Fruit fly (Drosophila melanogaster) whole organism, embryonic: Measurements from ENCODE around the gene CG9782.

Experiments used
- Aef1 ChIP-seq: fragments of 200-800 bp; sonication (Bioruptor generic); IDR thresholded peaks from 3 replicates; pipeline ENCODE4 v1.3.6; 2022; ENCODE audit warnings: missing biosample characterization, missing genetic modification characterization
- Atf-2 ChIP-seq: fragments of 200-800 bp; sonication (Bioruptor generic); optimal IDR thresholded peaks from 2 replicates; lab custom pipeline; 2016; ENCODE audit warnings: missing biosample characterization, missing genetic modification characterization
- B-H2 ChIP-seq: fragments of 200-800 bp; sonication (Bioruptor generic); optimal IDR thresholded peaks from 2 replicates; lab custom pipeline; 2018; ENCODE audit warnings: missing biosample characterization, mild to moderate bottlenecking, missing genetic modification characterization
- BEAF-32 ChIP-seq: fragments of 200-800 bp; sonication (Bioruptor generic); optimal IDR thresholded peaks from 3 replicates; lab custom pipeline; 2017; ENCODE audit warnings: missing biosample characterization, missing genetic modification characterization, mild to moderate bottlenecking, moderate library complexity, missing genetic modification reagents
- Blimp-1 ChIP-seq: fragments of 200-800 bp; sonication (Bioruptor generic); optimal IDR thresholded peaks from 3 replicates; lab custom pipeline; 2018; ENCODE audit warnings: missing biosample characterization, missing genetic modification characterization, mild to moderate bottlenecking, moderate library complexity, missing genetic modification reagents
- CG10274 ChIP-seq: fragments of 200-800 bp; sonication (Bioruptor generic); optimal IDR thresholded peaks from 3 replicates; lab custom pipeline; 2017; ENCODE audit warnings: missing biosample characterization, mild to moderate bottlenecking, missing genetic modification characterization
- CG10366 ChIP-seq: fragments of 200-800 bp; sonication (Bioruptor generic); IDR thresholded peaks from 2 replicates; pipeline ENCODE4 v1.3.6; 2022; ENCODE audit warnings: missing biosample characterization, missing genetic modification characterization
- CG10431 ChIP-seq: fragments of 200-800 bp; sonication (Bioruptor generic); optimal IDR thresholded peaks from 3 replicates; lab custom pipeline; 2018; ENCODE audit warnings: missing biosample characterization, mild to moderate bottlenecking, missing genetic modification characterization
- CG11247 ChIP-seq: fragments of 200-800 bp; sonication (Bioruptor generic); IDR thresholded peaks from 2 replicates; pipeline ENCODE4 v1.3.6; 2022; ENCODE audit warnings: missing biosample characterization, missing genetic modification characterization
- CG1602 ChIP-seq: fragments of 200-800 bp; sonication (Bioruptor generic); optimal IDR thresholded peaks from 3 replicates; lab custom pipeline; 2016; ENCODE audit warnings: missing biosample characterization, missing genetic modification characterization
- CG1603 ChIP-seq: fragments of 200-800 bp; sonication (Bioruptor generic); optimal IDR thresholded peaks from 2 replicates; lab custom pipeline; 2019; ENCODE audit warnings: missing biosample characterization, mild to moderate bottlenecking, missing genetic modification characterization, moderate library complexity
- CG1647 ChIP-seq: fragments of 200-800 bp; sonication (Bioruptor generic); optimal IDR thresholded peaks from 3 replicates; lab custom pipeline; 2016; ENCODE audit warnings: missing biosample characterization, missing genetic modification characterization
- CG17612 ChIP-seq: fragments of 200-800 bp; sonication (Bioruptor generic); IDR thresholded peaks from 2 replicates; pipeline ENCODE4 v1.3.6; 2022; ENCODE audit warnings: missing biosample characterization, missing genetic modification characterization
- CG17829 ChIP-seq: fragments of 200-800 bp; optimal IDR thresholded peaks from 2 replicates; lab custom pipeline; 2019; ENCODE audit warnings: missing biosample characterization, mild to moderate bottlenecking, missing genetic modification characterization, moderate library complexity
- CG2116 ChIP-seq: fragments of 200-800 bp; sonication (Bioruptor generic); optimal IDR thresholded peaks from 3 replicates; lab custom pipeline; 2018; ENCODE audit warnings: missing biosample characterization, mild to moderate bottlenecking, missing genetic modification characterization
- CG2199 ChIP-seq: fragments of 200-800 bp; sonication (Bioruptor generic); IDR thresholded peaks from 3 replicates; pipeline ENCODE4 v1.3.6; 2022; ENCODE audit warnings: missing biosample characterization, missing genetic modification characterization
- CG30020 ChIP-seq: fragments of 200-800 bp; optimal IDR thresholded peaks from 2 replicates; lab custom pipeline; 2019; ENCODE audit warnings: missing biosample characterization, mild to moderate bottlenecking, missing genetic modification characterization, moderate library complexity
- CG5180 ChIP-seq: fragments of 200-800 bp; sonication (Bioruptor generic); optimal IDR thresholded peaks from 3 replicates; lab custom pipeline; 2017; ENCODE audit warnings: missing biosample characterization, missing genetic modification characterization, mild to moderate bottlenecking, moderate library complexity, missing genetic modification reagents
- CG6689 ChIP-seq: fragments of 200-800 bp; sonication (Bioruptor generic); IDR thresholded peaks from 2 replicates; pipeline ENCODE4 v1.3.6; 2022; ENCODE audit warnings: missing biosample characterization, missing genetic modification characterization
- CG6813 ChIP-seq: fragments of 200-800 bp; sonication (Bioruptor generic); optimal IDR thresholded peaks from 2 replicates; lab custom pipeline; 2017; ENCODE audit warnings: missing biosample characterization, missing genetic modification characterization, mild to moderate bottlenecking, moderate library complexity, missing genetic modification reagents
- CG7745 ChIP-seq: fragments of 200-800 bp; sonication (Bioruptor generic); optimal IDR thresholded peaks from 2 replicates; lab custom pipeline; 2018; ENCODE audit warnings: missing biosample characterization, mild to moderate bottlenecking, missing genetic modification characterization, moderate library complexity
- CG7963 ChIP-seq: fragments of 200-800 bp; sonication (Bioruptor generic); IDR thresholded peaks from 3 replicates; pipeline ENCODE4 v1.3.6; 2022; ENCODE audit warnings: missing biosample characterization, missing genetic modification characterization; ENCODE audit not compliant: partially characterized antibody
- Doc3 ChIP-seq: fragments of 200-800 bp; sonication (Bioruptor generic); IDR thresholded peaks from 3 replicates; pipeline ENCODE4 v1.3.6; 2022; ENCODE audit warnings: missing biosample characterization, missing genetic modification characterization; ENCODE audit not compliant: partially characterized antibody
- Eip74EF ChIP-seq, 2 experiments: fragments of 200-800 bp in 1 of 2; fragments of >200 bp in 1 of 2; sonication (Bioruptor generic) in 1 of 2; optimal IDR thresholded peaks; 2 replicates each; lab custom pipeline; 2017 to 2019; ENCODE audit warnings: missing biosample characterization in 2 of 2, missing genetic modification characterization in 2 of 2, mild to moderate bottlenecking in 1 of 2, moderate library complexity in 1 of 2
- MTF-1 ChIP-seq: fragments of 200-800 bp; sonication (Bioruptor generic); optimal IDR thresholded peaks from 2 replicates; lab custom pipeline; 2018; ENCODE audit warnings: missing biosample characterization, mild to moderate bottlenecking, missing genetic modification characterization, borderline replicate concordance
- NC2α ChIP-seq: fragments of 200-800 bp; sonication (Bioruptor generic); optimal IDR thresholded peaks from 2 replicates; lab custom pipeline; 2016; ENCODE audit warnings: missing biosample characterization, missing genetic modification characterization
- Oaz ChIP-seq: fragments of 200-800 bp; sonication (Bioruptor generic); IDR thresholded peaks from 2 replicates; pipeline ENCODE4 v1.3.6; 2022; ENCODE audit warnings: missing biosample characterization, missing genetic modification characterization
- Sox100B ChIP-seq: fragments of 200-800 bp; sonication (Bioruptor generic); optimal IDR thresholded peaks from 3 replicates; lab custom pipeline; 2018; ENCODE audit warnings: missing biosample characterization, mild to moderate bottlenecking, missing genetic modification characterization
- TFAM ChIP-seq: fragments of 200-800 bp; sonication (Bioruptor generic); optimal IDR thresholded peaks from 2 replicates; lab custom pipeline; 2017; ENCODE audit warnings: missing biosample characterization, missing genetic modification characterization, inconsistent platforms
- abd-A ChIP-seq: fragments of 200-800 bp; sonication (Bioruptor generic); optimal IDR thresholded peaks from 3 replicates; lab custom pipeline; 2019; ENCODE audit warnings: missing biosample characterization, mild to moderate bottlenecking, missing genetic modification characterization, moderate library complexity
- crc ChIP-seq: fragments of 200-800 bp; sonication (Bioruptor generic); optimal IDR thresholded peaks from 2 replicates; lab custom pipeline; 2016; ENCODE audit warnings: missing biosample characterization, missing genetic modification characterization
- gem ChIP-seq: fragments of 200-800 bp; sonication (Bioruptor generic); optimal IDR thresholded peaks from 2 replicates; lab custom pipeline; 2019; ENCODE audit warnings: missing biosample characterization, mild to moderate bottlenecking, missing genetic modification characterization, moderate library complexity
- luna ChIP-seq: fragments of 200-800 bp; sonication (Bioruptor generic); optimal IDR thresholded peaks from 2 replicates; lab custom pipeline; 2016; ENCODE audit warnings: missing biosample characterization, missing genetic modification characterization
- oc ChIP-seq: fragments of 200-800 bp; sonication (Bioruptor generic); optimal IDR thresholded peaks from 2 replicates; lab custom pipeline; 2018; ENCODE audit warnings: missing biosample characterization, mild to moderate bottlenecking, missing genetic modification characterization, moderate library complexity
- otp ChIP-seq: fragments of 200-800 bp; sonication (Bioruptor generic); IDR thresholded peaks from 3 replicates; pipeline ENCODE4, ENCODE4 v1.3.6; 2022; ENCODE audit warnings: missing biosample characterization, missing genetic modification characterization
- pnt ChIP-seq: fragments of 200-800 bp; sonication (Bioruptor generic); optimal IDR thresholded peaks from 3 replicates; lab custom pipeline; 2016; ENCODE audit warnings: missing biosample characterization, missing genetic modification characterization
- repo ChIP-seq: fragments of 200-800 bp; sonication (Bioruptor generic); optimal IDR thresholded peaks from 2 replicates; lab custom pipeline; 2016; ENCODE audit warnings: missing biosample characterization, missing genetic modification characterization
- rib ChIP-seq: fragments of 200-800 bp; sonication (Bioruptor generic); IDR thresholded peaks from 2 replicates; pipeline ENCODE4 v1.3.6; 2022; ENCODE audit warnings: missing biosample characterization, missing genetic modification characterization
- ro ChIP-seq: fragments of 200-800 bp; sonication (Bioruptor generic); IDR thresholded peaks from 2 replicates; pipeline ENCODE4 v1.3.6; 2022; ENCODE audit warnings: missing biosample characterization, missing genetic modification characterization
- run ChIP-seq: fragments of 200-800 bp; sonication (Bioruptor generic); optimal IDR thresholded peaks from 3 replicates; lab custom pipeline; 2018; ENCODE audit warnings: missing biosample characterization, mild to moderate bottlenecking, missing genetic modification characterization
- sens-2 ChIP-seq: fragments of 200-800 bp; sonication (Bioruptor generic); IDR thresholded peaks from 2 replicates; pipeline ENCODE4 v1.3.6; 2022; ENCODE audit warnings: missing biosample characterization, missing genetic modification characterization
- seq ChIP-seq: fragments of 200-800 bp; sonication (Bioruptor generic); IDR thresholded peaks from 2 replicates; pipeline ENCODE4 v1.3.6; 2022; ENCODE audit warnings: missing biosample characterization, missing genetic modification characterization
- tup ChIP-seq: fragments of 200-800 bp; sonication (Bioruptor generic); optimal IDR thresholded peaks from 2 replicates; lab custom pipeline; 2016; ENCODE audit warnings: missing biosample characterization, mild to moderate bottlenecking, missing genetic modification characterization, moderate library complexity
- tx ChIP-seq: fragments of 200-800 bp; sonication (Bioruptor generic); optimal IDR thresholded peaks from 2 replicates; lab custom pipeline; 2016; ENCODE audit warnings: missing biosample characterization, missing genetic modification characterization
- vnd ChIP-seq: fragments of 200-800 bp; sonication (Bioruptor generic); IDR thresholded peaks from 3 replicates; pipeline ENCODE4 v1.3.6; 2022; ENCODE audit warnings: missing biosample characterization, missing genetic modification characterization; ENCODE audit not compliant: partially characterized antibody
- vvl ChIP-seq: fragments of 200-800 bp; sonication (Bioruptor generic); IDR thresholded peaks from 2 replicates; pipeline ENCODE4 v1.3.6; 2022; ENCODE audit warnings: missing biosample characterization, missing genetic modification characterization
- wdn ChIP-seq: fragments of 200-800 bp; sonication (Bioruptor generic); IDR thresholded peaks from 2 replicates; pipeline ENCODE4 v1.3.6; 2022; ENCODE audit warnings: missing biosample characterization, missing genetic modification characterization
- zfh1 ChIP-seq: fragments of 200-800 bp; sonication (Bioruptor generic); IDR thresholded peaks from 3 replicates; pipeline ENCODE4 v1.3.6; 2022; ENCODE audit warnings: missing biosample characterization, missing genetic modification characterization

The CG9782 gene

dm6 chrX:16640260-16641100, 19.1 kb upstream of the CG9782 start, which contains the start of the genes SNRPG and mthl1 (continued):
- TF ChIP-seq pnt (GFP tag; lab: Kevin White, UChicago) (peak; percentile 88), CG10431 (peak; percentile 10), seq (GFP tag; lab: Robert Waterston, UW) (peak; percentile 81), Blimp-1 (GFP tag; lab: Kevin White, UChicago) (peak; percentile 9), NC2α (GFP tag; lab: Kevin White, UChicago) (peak; percentile 52), abd-A (tag; lab: Kevin White, UChicago) (no peak), repo (GFP tag; lab: Kevin White, UChicago) (peak; percentile 9), Eip74EF (GFP tag; optimal IDR thresholded peaks at IDR 0.05; lab: Kevin White, UChicago) (peak in 1 of 2 experiments; percentile 45), wdn (GFP tag; lab: Robert Waterston, UW) (peak; percentile 90), tx (GFP tag; lab: Kevin White, UChicago) (peak; percentile 77), CG30020 (tag; lab: Kevin White, UChicago) (peak; percentile 94), CG17612 (GFP tag; lab: Robert Waterston, UW) (peak; percentile 85), gem (tag; lab: Kevin White, UChicago) (peak; percentile 87), TFAM (GFP tag; lab: Kevin White, UChicago) (no peak), ro (GFP tag; lab: Robert Waterston, UW) (peak; percentile 78), zfh1 (GFP tag; lab: Robert Waterston, UW) (peak; percentile 95), CG6813 (GFP tag; lab: Kevin White, UChicago) (no peak), otp (GFP tag; lab: Robert Waterston, UW) (peak; percentile 88), run (tag; lab: Kevin White, UChicago) (no peak), MTF-1 (no peak), oc (tag; lab: Kevin White, UChicago) (no peak), B-H2 (GFP tag; lab: Kevin White, UChicago) (peak; percentile 59), CG1603 (peak; percentile 79), Doc3 (GFP tag; lab: Robert Waterston, UW) (peak; percentile 56), crc (GFP tag; lab: Kevin White, UChicago) (no peak), vnd (GFP tag; lab: Robert Waterston, UW) (peak; percentile 66), CG5180 (GFP tag; lab: Kevin White, UChicago) (peak; percentile 17), CG2199 (GFP tag; lab: Robert Waterston, UW) (peak; percentile 72; the same call in 1 of the 3 replicates), CG1647 (GFP tag; lab: Kevin White, UChicago) (peak; percentile 52), luna (no peak), CG1602 (GFP tag; lab: Kevin White, UChicago) (peak; percentile 80), vvl (GFP tag; lab: Robert Waterston, UW) (peak; percentile 94), Atf-2 (peak; percentile 77), CG7963 (peak; percentile 14; the same call in 1 of the 3 replicates), CG10366 (peak; percentile 49), sens-2 (GFP tag; lab: Robert Waterston, UW) (peak; percentile 77), CG10274 (peak; percentile 24), Oaz (GFP tag; lab: Robert Waterston, UW) (peak; percentile 85), tup (GFP tag; lab: Kevin White, UChicago) (peak; percentile 35), Sox100B (GFP tag; lab: Kevin White, UChicago) (peak; percentile 14), CG2116 (peak; percentile 70), rib (GFP tag; lab: Robert Waterston, UW) (peak; percentile 91), BEAF-32 (GFP tag; lab: Kevin White, UChicago) (peak; percentile 83), CG7745 (tag; lab: Kevin White, UChicago) (no peak), Aef1 (GFP tag; lab: Robert Waterston, UW) (peak; percentile 95), CG6689 (GFP tag; lab: Robert Waterston, UW) (peak; percentile 90), CG17829 (tag; lab: Kevin White, UChicago) (peak; percentile 62), CG11247 (GFP tag; lab: Robert Waterston, UW) (peak; percentile 91)
